Fruit fly (Drosophila melanogaster) whole organism, embryonic: Measurements from ENCODE around the gene CG13894.

ENCODE experiments used
- Abd-B ChIP-seq: fragments of 200-800 bp; sonication (Bioruptor generic); optimal IDR thresholded peaks from 2 replicates; lab custom pipeline; 2018; ENCODE audit warnings: missing biosample characterization, mild to moderate bottlenecking, missing genetic modification characterization, moderate library complexity
- Ada2b ChIP-seq: fragments of 200-800 bp; sonication (Bioruptor generic); IDR thresholded peaks from 2 replicates; pipeline ENCODE4 v1.3.6; 2022; ENCODE audit warnings: missing biosample characterization, missing genetic modification characterization
- CG10267 ChIP-seq: fragments of 200-800 bp; sonication (Bioruptor generic); optimal IDR thresholded peaks from 2 replicates; lab custom pipeline; 2018; ENCODE audit warnings: missing biosample characterization, mild to moderate bottlenecking, missing genetic modification characterization, moderate library complexity
- CG11456 ChIP-seq: fragments of 200-800 bp; sonication (Bioruptor generic); IDR thresholded peaks from 3 replicates; pipeline ENCODE4 v1.3.6; 2022; ENCODE audit warnings: missing biosample characterization, missing genetic modification characterization
- CG12236 ChIP-seq: fragments of 200-800 bp; sonication (Bioruptor generic); optimal IDR thresholded peaks from 2 replicates; lab custom pipeline; 2016; ENCODE audit warnings: missing biosample characterization, missing genetic modification characterization
- CG12769 ChIP-seq: fragments of 200-800 bp; sonication (Bioruptor generic); optimal IDR thresholded peaks from 2 replicates; lab custom pipeline; 2019; ENCODE audit warnings: missing biosample characterization, mild to moderate bottlenecking, missing genetic modification characterization, moderate library complexity
- CG12942 ChIP-seq: fragments of 200-800 bp; sonication (Bioruptor generic); optimal IDR thresholded peaks from 3 replicates; lab custom pipeline; 2016; ENCODE audit warnings: missing biosample characterization, missing genetic modification characterization
- CG13894 ChIP-seq: fragments of 200-800 bp; sonication (Bioruptor generic); optimal IDR thresholded peaks from 3 replicates; lab custom pipeline; 2018; ENCODE audit warnings: missing biosample characterization, mild to moderate bottlenecking, missing genetic modification characterization, moderate library complexity
- CG14965 ChIP-seq: fragments of 200-800 bp; sonication (Bioruptor generic); optimal IDR thresholded peaks from 2 replicates; lab custom pipeline; 2016; ENCODE audit warnings: missing biosample characterization, missing genetic modification characterization, borderline replicate concordance
- CG18599 ChIP-seq: fragments of 200-800 bp; sonication (Bioruptor generic); optimal IDR thresholded peaks from 3 replicates; lab custom pipeline; 2017; ENCODE audit warnings: missing biosample characterization, missing genetic modification characterization, mild to moderate bottlenecking, moderate library complexity, missing genetic modification reagents
- CG4854 ChIP-seq: fragments of 200-800 bp; sonication (Bioruptor generic); optimal IDR thresholded peaks from 2 replicates; lab custom pipeline; 2016; ENCODE audit warnings: missing biosample characterization, missing genetic modification characterization, inconsistent platforms
- CG6765 ChIP-seq: fragments of 200-800 bp; sonication (Bioruptor generic); optimal IDR thresholded peaks from 3 replicates; lab custom pipeline; 2017; ENCODE audit warnings: missing biosample characterization, mild to moderate bottlenecking, missing genetic modification characterization
- CG8290 ChIP-seq, 3 experiments: fragments of 200-800 bp; sonication (Bioruptor generic); optimal IDR thresholded peaks; 2 replicates each; lab custom pipeline; 2016 to 2019; ENCODE audit warnings: missing biosample characterization in 3 of 3, missing genetic modification characterization in 3 of 3, mild to moderate bottlenecking in 2 of 3, moderate library complexity in 1 of 3
- CG8388 ChIP-seq: fragments of 200-800 bp; sonication (Bioruptor generic); optimal IDR thresholded peaks from 2 replicates; lab custom pipeline; 2019; ENCODE audit warnings: missing biosample characterization, mild to moderate bottlenecking, missing genetic modification characterization, moderate library complexity
- CG8765 ChIP-seq: fragments of 200-800 bp; sonication (Bioruptor generic); IDR thresholded peaks from 2 replicates; pipeline ENCODE4 v1.3.6; 2022; ENCODE audit warnings: missing biosample characterization, missing genetic modification characterization
- CG9727 ChIP-seq: fragments of 200-800 bp; sonication (Bioruptor generic); optimal IDR thresholded peaks from 3 replicates; lab custom pipeline; 2017; ENCODE audit warnings: missing biosample characterization, mild to moderate bottlenecking, missing genetic modification characterization
- CG9797 ChIP-seq: fragments of 200-800 bp; sonication (Bioruptor generic); optimal IDR thresholded peaks from 3 replicates; lab custom pipeline; 2018; ENCODE audit warnings: missing biosample characterization, mild to moderate bottlenecking, missing genetic modification characterization
- Dip3 ChIP-seq: fragments of 200-800 bp; sonication (Bioruptor generic); optimal IDR thresholded peaks from 3 replicates; lab custom pipeline; 2016; ENCODE audit warnings: missing biosample characterization, missing genetic modification characterization
- Dref ChIP-seq: fragments of 200-800 bp; sonication (Bioruptor generic); IDR thresholded peaks from 2 replicates; pipeline ENCODE4 v1.3.6; 2022; ENCODE audit warnings: missing biosample characterization, missing genetic modification characterization
- Drgx ChIP-seq: fragments of 200-800 bp; sonication (Bioruptor generic); IDR thresholded peaks from 2 replicates; pipeline ENCODE4 v1.3.6; 2022; ENCODE audit warnings: missing biosample characterization, missing genetic modification characterization
- E2f1 ChIP-seq: fragments of 200-800 bp; sonication (Bioruptor generic); IDR thresholded peaks from 2 replicates; pipeline ENCODE4 v1.3.6; 2022; ENCODE audit warnings: missing biosample characterization, missing genetic modification characterization
- Elba2 ChIP-seq: fragments of 200-800 bp; sonication (Bioruptor generic); optimal IDR thresholded peaks from 3 replicates; lab custom pipeline; 2016; ENCODE audit warnings: missing biosample characterization, missing genetic modification characterization
- HLHmδ ChIP-seq: fragments of 200-800 bp; sonication (Bioruptor generic); optimal IDR thresholded peaks from 2 replicates; lab custom pipeline; 2018; ENCODE audit warnings: missing biosample characterization, mild to moderate bottlenecking, missing genetic modification characterization, moderate library complexity
- MESR4 ChIP-seq: fragments of 200-800 bp; sonication (Bioruptor generic); optimal IDR thresholded peaks from 2 replicates; lab custom pipeline; 2018; ENCODE audit warnings: missing biosample characterization, mild to moderate bottlenecking, missing genetic modification characterization, moderate library complexity
- Pdp1 ChIP-seq, 2 experiments: fragments of 200-800 bp; sonication (Bioruptor generic); optimal IDR thresholded peaks; 3 replicates each; lab custom pipeline; 2016; ENCODE audit warnings: missing biosample characterization in 2 of 2, missing genetic modification characterization in 2 of 2, mild to moderate bottlenecking in 1 of 2, moderate library complexity in 1 of 2
- Poxn ChIP-seq: fragments of 200-800 bp; sonication (Bioruptor generic); IDR thresholded peaks from 2 replicates; pipeline ENCODE4 v1.3.6; 2022; ENCODE audit warnings: missing biosample characterization, missing genetic modification characterization
- Sox100B ChIP-seq: fragments of 200-800 bp; sonication (Bioruptor generic); optimal IDR thresholded peaks from 3 replicates; lab custom pipeline; 2018; ENCODE audit warnings: missing biosample characterization, mild to moderate bottlenecking, missing genetic modification characterization
- Sox102F ChIP-seq: fragments of 200-800 bp; sonication (Bioruptor generic); optimal IDR thresholded peaks from 2 replicates; lab custom pipeline; 2018; ENCODE audit warnings: missing biosample characterization, mild to moderate bottlenecking, missing genetic modification characterization, moderate library complexity
- bbx ChIP-seq: fragments of 200-800 bp; sonication (Bioruptor generic); IDR thresholded peaks from 2 replicates; pipeline ENCODE4 v1.3.6; 2022; ENCODE audit warnings: missing biosample characterization, missing genetic modification characterization; ENCODE audit not compliant: partially characterized antibody
- bcd ChIP-seq: fragments of 200-800 bp; sonication (Bioruptor generic); optimal IDR thresholded peaks from 2 replicates; lab custom pipeline; 2017; ENCODE audit warnings: missing biosample characterization, mild to moderate bottlenecking, missing genetic modification characterization
- bowl ChIP-seq: fragments of 200-800 bp; sonication (Bioruptor generic); IDR thresholded peaks from 2 replicates; pipeline ENCODE4 v1.3.6; 2022; ENCODE audit warnings: missing biosample characterization, missing genetic modification characterization
- crc ChIP-seq: fragments of 200-800 bp; sonication (Bioruptor generic); optimal IDR thresholded peaks from 2 replicates; lab custom pipeline; 2016; ENCODE audit warnings: missing biosample characterization, missing genetic modification characterization
- croc ChIP-seq: fragments of 200-800 bp; sonication (Bioruptor generic); conservative IDR thresholded peaks from 3 replicates; pipeline ENCODE4 v1.3.6; 2022; ENCODE audit warnings: missing biosample characterization, missing genetic modification characterization
- da ChIP-seq: fragments of 200-800 bp; sonication (Bioruptor generic); optimal IDR thresholded peaks from 2 replicates; lab custom pipeline; 2016; ENCODE audit warnings: missing biosample characterization, missing genetic modification characterization
- eyg ChIP-seq: fragments of 200-800 bp; sonication (Bioruptor generic); optimal IDR thresholded peaks from 3 replicates; lab custom pipeline; 2016; ENCODE audit warnings: missing biosample characterization, missing genetic modification characterization
- fd3F ChIP-seq: fragments of 200-800 bp; sonication (Bioruptor generic); optimal IDR thresholded peaks from 2 replicates; lab custom pipeline; 2018; ENCODE audit warnings: missing biosample characterization, mild to moderate bottlenecking, missing genetic modification characterization, moderate library complexity
- grau ChIP-seq: fragments of 200-800 bp; optimal IDR thresholded peaks from 3 replicates; lab custom pipeline; 2019; ENCODE audit warnings: missing biosample characterization, mild to moderate bottlenecking, missing genetic modification characterization, moderate library complexity
- insv ChIP-seq, 2 experiments: fragments of 200-800 bp; sonication (Bioruptor generic); optimal IDR thresholded peaks; 3 replicates each; lab custom pipeline; 2016 to 2018; ENCODE audit warnings: missing biosample characterization in 2 of 2, missing genetic modification characterization in 2 of 2
- kah ChIP-seq: fragments of 200-800 bp; sonication (Bioruptor generic); optimal IDR thresholded peaks from 2 replicates; lab custom pipeline; 2018; ENCODE audit warnings: missing biosample characterization, mild to moderate bottlenecking, missing genetic modification characterization
- nerfin-2 ChIP-seq: fragments of 200-800 bp; sonication (Bioruptor generic); IDR thresholded peaks from 2 replicates; pipeline ENCODE4 v1.3.6; 2022; ENCODE audit warnings: missing biosample characterization, missing genetic modification characterization; ENCODE audit not compliant: partially characterized antibody
- pb ChIP-seq: fragments of 200-800 bp; sonication (Bioruptor generic); optimal IDR thresholded peaks from 3 replicates; lab custom pipeline; 2016; ENCODE audit warnings: missing biosample characterization, missing genetic modification characterization
- prd ChIP-seq, 3 experiments: fragments of >200 bp in 2 of 3; fragments of 200-800 bp in 1 of 3; sonication (Bioruptor generic) in 1 of 3; optimal IDR thresholded peaks in 2 of 3; IDR thresholded peaks in 1 of 3; 2 replicates in 2 of 3; 3 replicates in 1 of 3; pipeline versions ENCODE4 v1.3.6 to Lab custom; 2017 to 2022; ENCODE audit warnings: missing biosample characterization in 1 of 3, missing genetic modification characterization in 1 of 3
- pzg ChIP-seq: fragments of 200-800 bp; sonication (Bioruptor generic); optimal IDR thresholded peaks from 3 replicates; lab custom pipeline; 2018; ENCODE audit warnings: missing biosample characterization, mild to moderate bottlenecking, missing genetic modification characterization, moderate library complexity
- schlank ChIP-seq: fragments of 200-800 bp; sonication (Bioruptor generic); optimal IDR thresholded peaks from 2 replicates; lab custom pipeline; 2018; ENCODE audit warnings: missing biosample characterization, mild to moderate bottlenecking, missing genetic modification characterization
- sima ChIP-seq: fragments of 200-800 bp; sonication (Bioruptor generic); optimal IDR thresholded peaks from 2 replicates; lab custom pipeline; 2016; ENCODE audit warnings: missing biosample characterization, missing genetic modification characterization
- so ChIP-seq: fragments of 200-800 bp; sonication (Bioruptor generic); IDR thresholded peaks from 3 replicates; pipeline ENCODE4 v1.3.6; 2022; ENCODE audit warnings: missing biosample characterization, missing genetic modification characterization
- tio ChIP-seq: fragments of 200-800 bp; sonication (Bioruptor generic); optimal IDR thresholded peaks from 2 replicates; lab custom pipeline; 2017; ENCODE audit warnings: missing biosample characterization, missing genetic modification characterization, inconsistent platforms

Gene CG13894

dm6 chr3L:738523-739356, 39.8 kb upstream of the CG13894 start (continued):
- TF ChIP-seq CG9727 = peak; percentile 94
- peak; percentile 17 for TF ChIP-seq CG9797 (GFP tag; lab: Kevin White, UChicago)
- peak; percentile 23 for TF ChIP-seq MESR4
- TF ChIP-seq kah (GFP tag; lab: Kevin White, UChicago) = peak; percentile 87
- TF ChIP-seq CG10267 (tag; lab: Kevin White, UChicago) = peak; percentile 89
- TF ChIP-seq insv (GFP tag; optimal IDR thresholded peaks at IDR 0.05; lab: Kevin White, UChicago) = peak in 1 of 2 experiments; percentile 66
- peak; percentile 93 for TF ChIP-seq Sox100B
- no peak for TF ChIP-seq Dref (GFP tag; lab: Robert Waterston, UW)
- peak; percentile 91 for TF ChIP-seq grau (tag; lab: Kevin White, UChicago)
- peak; percentile 34 for TF ChIP-seq Dip3 (GFP tag; lab: Kevin White, UChicago)
- TF ChIP-seq CG18599 (GFP tag; lab: Kevin White, UChicago) = peak; percentile 92
- peak; percentile 88 for TF ChIP-seq CG12942 (GFP tag; lab: Kevin White, UChicago)
- TF ChIP-seq da (GFP tag; lab: Kevin White, UChicago) = no peak
- TF ChIP-seq Drgx (GFP tag; lab: Robert Waterston, UW) = peak; percentile 94
- peak; percentile 82 for TF ChIP-seq Abd-B (GFP tag; lab: Kevin White, UChicago)
- no peak; the same call in 1 of the 2 replicates for TF ChIP-seq bbx (GFP tag; lab: Robert Waterston, UW)
- TF ChIP-seq CG8765 (GFP tag; lab: Robert Waterston, UW) = peak; percentile 76
- TF ChIP-seq eyg (GFP tag; lab: Kevin White, UChicago) = no peak
- TF ChIP-seq CG6765 = peak; percentile 62
- TF ChIP-seq CG8388 (GFP tag; lab: Kevin White, UChicago) = peak; percentile 95
- peak; percentile 86 for TF ChIP-seq E2f1
- no peak for TF ChIP-seq Poxn
- no peak for TF ChIP-seq prd (optimal IDR thresholded peaks at IDR 0.05; lab: Kevin White, UChicago)
- TF ChIP-seq prd (GFP tag; IDR thresholded peaks at IDR 0.05; lab: Robert Waterston, UW) = peak; percentile 92
- TF ChIP-seq Ada2b = peak; percentile 90
- TF ChIP-seq CG12769 (tag; lab: Kevin White, UChicago) = peak; percentile 68
- TF ChIP-seq bowl (GFP tag; lab: Robert Waterston, UW) = peak; percentile 75
- TF ChIP-seq Pdp1 (GFP tag; optimal IDR thresholded peaks at IDR 0.05; lab: Kevin White, UChicago) = peak; percentile 66 to 75
- no peak for TF ChIP-seq sima (GFP tag; lab: Kevin White, UChicago)
- TF ChIP-seq CG8290 (GFP tag; optimal IDR thresholded peaks at IDR 0.05; lab: Kevin White, UChicago) = peak; percentile 83
- TF ChIP-seq CG8290 (tag; optimal IDR thresholded peaks at IDR 0.05; lab: Kevin White, UChicago) = peak; percentile 44 to 69
- peak; percentile 86 for TF ChIP-seq so
- peak; percentile 90 for TF ChIP-seq croc
- peak; percentile 63 for TF ChIP-seq CG13894 (tag; lab: Kevin White, UChicago)
- TF ChIP-seq CG11456 = peak; percentile 88
- TF ChIP-seq tio (GFP tag; lab: Kevin White, UChicago) = peak; percentile 80
- TF ChIP-seq pzg (GFP tag; lab: Kevin White, UChicago) = no peak
- no peak for TF ChIP-seq nerfin-2 (GFP tag; lab: Robert Waterston, UW)
- TF ChIP-seq CG12236 (GFP tag; lab: Kevin White, UChicago) = peak; percentile 28
- TF ChIP-seq crc (GFP tag; lab: Kevin White, UChicago) = peak; percentile 2
- peak; percentile 82 for TF ChIP-seq fd3F (GFP tag; lab: Kevin White, UChicago)
- no peak for TF ChIP-seq HLHmδ
- peak; percentile 52 for TF ChIP-seq Elba2 (GFP tag; lab: Kevin White, UChicago)
- peak; percentile 45 for TF ChIP-seq schlank (tag; lab: Kevin White, UChicago)
- peak; percentile 34 for TF ChIP-seq pb (GFP tag; lab: Kevin White, UChicago)
- TF ChIP-seq CG4854 = peak; percentile 72
- TF ChIP-seq CG14965 (GFP tag; lab: Kevin White, UChicago) = no peak
- TF ChIP-seq Sox102F (GFP tag; lab: Kevin White, UChicago) = peak; percentile 95
- peak; percentile 92 for TF ChIP-seq bcd (GFP tag; lab: Kevin White, UChicago)
